Worm (Caenorhabditis elegans): ENCODE data around the gene W07G1.7.

Gene W07G1.7

DNA sequence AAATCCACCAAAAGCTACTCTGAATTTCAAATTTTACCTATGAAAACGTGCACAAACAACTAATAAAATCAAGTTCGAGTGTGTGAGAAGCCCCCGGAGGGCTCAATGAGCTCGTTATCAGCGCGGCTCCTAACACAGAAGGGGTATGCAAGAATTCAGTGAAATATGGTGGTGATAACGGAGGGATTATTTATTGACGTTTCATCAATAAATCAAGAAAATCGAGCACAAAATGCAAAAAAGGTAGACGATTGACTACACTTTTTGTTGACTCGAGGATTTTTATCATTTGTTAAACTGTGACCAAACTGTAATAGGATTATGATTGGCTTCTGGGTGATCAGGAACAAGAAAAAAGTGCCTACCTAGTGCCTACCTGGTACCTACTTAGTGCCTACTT is 8.7 kb downstream of the W07G1.7 start, which contains the start of gene zip-3 (continued):
- no peak for TF ChIP-seq lin-13 (GFP tag; optimal IDR thresholded peaks at IDR 0.05)
- TF ChIP-seq daf-19 (GFP tag; conservative IDR thresholded peaks at IDR 0.05): no peak
- peak; percentile 45 for TF ChIP-seq nhr-77 (tag; optimal IDR thresholded peaks at IDR 0.05)
- TF ChIP-seq gei-8 (GFP tag; optimal IDR thresholded peaks at IDR 0.05): peak; percentile 21
- peak; percentile 64 for TF ChIP-seq dve-1 (tag; optimal IDR thresholded peaks at IDR 0.05; ENCODE audit: insufficient read depth)
- peak; percentile 64 for TF ChIP-seq hlh-11 (tag; optimal IDR thresholded peaks at IDR 0.05)
- no peak for TF ChIP-seq ceh-20 (GFP tag; IDR thresholded peaks at IDR 0.05)
- no peak for TF ChIP-seq daf-16 (GFP tag; optimal IDR thresholded peaks at IDR 0.05)
- peak; percentile 61 for TF ChIP-seq daf-16 (tag; optimal IDR thresholded peaks at IDR 0.05)

- TF ChIP-seq mep-1 (tag; optimal IDR thresholded peaks at IDR 0.05): peak; percentile 29
- no peak for TF ChIP-seq nhr-25 (tag; optimal IDR thresholded peaks at IDR 0.05; ENCODE audit: borderline replicate concordance, insufficient read depth)
- TF ChIP-seq F44E2.7 (GFP tag; IDR thresholded peaks at IDR 0.05): no peak
- peak in 1 of 2 experiments; percentile 42 for TF ChIP-seq unc-62 (GFP tag; optimal IDR thresholded peaks at IDR 0.05 in 1 of 2)
- TF ChIP-seq unc-62 (tag; optimal IDR thresholded peaks at IDR 0.05): no peak
- no peak for TF ChIP-seq zag-1 (tag; optimal IDR thresholded peaks at IDR 0.05)
- peak; percentile 90 for TF ChIP-seq nhr-102 (tag; optimal IDR thresholded peaks at IDR 0.05)
- no peak for TF ChIP-seq cey-2 (tag; optimal IDR thresholded peaks at IDR 0.05; ENCODE audit: borderline replicate concordance, insufficient read depth)
- TF ChIP-seq mes-2 (tag; optimal IDR thresholded peaks at IDR 0.05; ENCODE audit: poor library complexity, severe bottlenecking): peak; percentile 37
- no peak for TF ChIP-seq lin-29 (GFP tag; IDR thresholded peaks at IDR 0.05)
- no peak for TF ChIP-seq mdl-1 (tag; optimal IDR thresholded peaks at IDR 0.05)
- no peak for TF ChIP-seq nhr-41 (GFP tag; IDR thresholded peaks at IDR 0.05)
- TF ChIP-seq ceh-20 (GFP tag; IDR thresholded peaks at IDR 0.05): no peak
- peak; percentile 69 for TF ChIP-seq lin-38 (GFP tag; IDR thresholded peaks at IDR 0.05)
- TF ChIP-seq ZK546.5 (tag; optimal IDR thresholded peaks at IDR 0.05): no peak
- TF ChIP-seq lin-1 (GFP tag; IDR thresholded peaks at IDR 0.05): peak; percentile 41; the same call in 1 of the 2 replicates
- TF ChIP-seq nhr-11 (tag; optimal IDR thresholded peaks at IDR 0.05): no peak
- TF ChIP-seq tag-97 (GFP tag; IDR thresholded peaks at IDR 0.05): no peak
- no peak for TF ChIP-seq nhr-111 (GFP tag; optimal IDR thresholded peaks at IDR 0.05)
- peak; percentile 51; the same call in 1 of the 2 replicates for TF ChIP-seq nhr-42 (GFP tag; IDR thresholded peaks at IDR 0.05)
- no peak for TF ChIP-seq dmd-9 (GFP tag; IDR thresholded peaks at IDR 0.05)
- TF ChIP-seq ztf-11 (tag; optimal IDR thresholded peaks at IDR 0.05): no peak
- TF ChIP-seq egl-43 (GFP tag; IDR thresholded peaks at IDR 0.05): no peak
- peak; percentile 64 for TF ChIP-seq aha-1 (tag)
- TF ChIP-seq dve-1 (tag; optimal IDR thresholded peaks at IDR 0.05; ENCODE audit: insufficient read depth): peak; percentile 76
- TF ChIP-seq hlh-11 (tag; optimal IDR thresholded peaks at IDR 0.05): peak; percentile 84
- TF ChIP-seq lsy-2 (tag; optimal IDR thresholded peaks at IDR 0.05): peak in 1 of 2 experiments; percentile 48
- no peak for TF ChIP-seq Y5F2A.4 (GFP tag; optimal IDR thresholded peaks at IDR 0.05)
- TF ChIP-seq Y75B8A.6 (GFP tag; IDR thresholded peaks at IDR 0.05): no peak
- TF ChIP-seq hif-1 (tag; optimal IDR thresholded peaks at IDR 0.05): peak in 1 of 2 experiments; percentile 54
- peak; percentile 31 for TF ChIP-seq mxl-3 (GFP tag; optimal IDR thresholded peaks at IDR 0.05)
- TF ChIP-seq arid-1 (GFP tag; conservative IDR thresholded peaks at IDR 0.05): no peak
- TF ChIP-seq pqm-1 (tag; optimal IDR thresholded peaks at IDR 0.05): peak; percentile 93
- TF ChIP-seq spr-3 (GFP tag; optimal IDR thresholded peaks at IDR 0.05): no peak
- no peak for TF ChIP-seq snpc-1.2 (GFP tag; IDR thresholded peaks at IDR 0.05)
- TF ChIP-seq skn-1 (tag; optimal IDR thresholded peaks at IDR 0.05): no peak
- TF ChIP-seq saeg-2 (GFP tag; IDR thresholded peaks at IDR 0.05): peak; percentile 72; the same call in 1 of the 2 replicates
- TF ChIP-seq ctbp-1 (GFP tag; IDR thresholded peaks at IDR 0.05): no peak
- TF ChIP-seq nhr-48 (tag; optimal IDR thresholded peaks at IDR 0.05): peak; percentile 18
- TF ChIP-seq nhr-77 (tag; optimal IDR thresholded peaks at IDR 0.05): peak; percentile 99
- TF ChIP-seq dmd-6 (GFP tag; IDR thresholded peaks at IDR 0.05): peak; percentile 91
- TF ChIP-seq tra-1 (GFP tag; IDR thresholded peaks at IDR 0.05): peak; percentile 61; the same call in 1 of the 2 replicates
- no peak for TF ChIP-seq lir-3 (tag; optimal IDR thresholded peaks at IDR 0.05)
- TF ChIP-seq Y48G9A.11 (GFP tag; IDR thresholded peaks at IDR 0.05): no peak
These were observed 9.6 kb downstream of the W07G1.7 start for ce11 chrII:13956529-13956928.

Measured in whole organism, L4 larva.